Worm (Caenorhabditis elegans) whole organism, L2 larva: ENCODE measurements around the gene R05H5.7.

ENCODE experiments used
- F13H6.1 ChIP-seq: sonication (generic microtip); optimal IDR thresholded peaks from 2 replicates; lab custom pipeline; 2016; ENCODE audit warnings: missing genetic modification characterization, missing compliant biosample characterization
- R02D3.7 ChIP-seq: fragments of 150-350 bp; optimal IDR thresholded peaks from 2 replicates; lab custom pipeline; 2014; ENCODE audit warnings: missing biosample characterization, missing genetic modification characterization
- ZK546.5 ChIP-seq: sonication (generic microtip); optimal IDR thresholded peaks from 2 replicates; lab custom pipeline; 2017; ENCODE audit warnings: missing biosample characterization, missing genetic modification characterization
- alr-1 ChIP-seq: fragments of 150-350 bp; optimal IDR thresholded peaks from 2 replicates; lab custom pipeline; 2014; ENCODE audit warnings: missing biosample characterization, missing genetic modification characterization
- aly-2 ChIP-seq: fragments of 150-350 bp; optimal IDR thresholded peaks from 2 replicates; lab custom pipeline; 2014; ENCODE audit warnings: missing biosample characterization, missing genetic modification characterization
- ama-1 ChIP-seq: fragments of 150-350 bp; optimal IDR thresholded peaks from 2 replicates; lab custom pipeline; 2018; ENCODE audit warnings: inconsistent platforms
- blmp-1 ChIP-seq: sonication (generic microtip); optimal IDR thresholded peaks from 2 replicates; lab custom pipeline; 2017; ENCODE audit warnings: missing genetic modification characterization, mild to moderate bottlenecking, missing compliant biosample characterization, antibody characterized with exemption, moderate library complexity; ENCODE audit not compliant: insufficient read depth
- ceh-16 ChIP-seq: fragments of 150-350 bp; optimal IDR thresholded peaks from 2 replicates; lab custom pipeline; 2014; ENCODE audit warnings: missing biosample characterization, missing genetic modification characterization
- ceh-82 ChIP-seq: fragments of 150-350 bp; optimal IDR thresholded peaks from 2 replicates; lab custom pipeline; 2014; ENCODE audit warnings: missing biosample characterization, missing genetic modification characterization
- crh-2 ChIP-seq: sonication (generic microtip); optimal IDR thresholded peaks from 2 replicates; lab custom pipeline; 2017; ENCODE audit warnings: missing biosample characterization, missing genetic modification characterization
- egl-27 ChIP-seq: sonication (generic microtip); optimal IDR thresholded peaks from 3 replicates; lab custom pipeline; 2017; ENCODE audit warnings: missing biosample characterization, missing genetic modification reagents, missing genetic modification characterization
- elt-3 ChIP-seq: sonication (generic microtip); optimal IDR thresholded peaks from 2 replicates; lab custom pipeline; 2017; ENCODE audit warnings: missing biosample characterization, missing genetic modification characterization
- fos-1 ChIP-seq: fragments of 150-350 bp; optimal IDR thresholded peaks from 2 replicates; lab custom pipeline; 2014; ENCODE audit warnings: missing biosample characterization, missing genetic modification characterization
- gmeb-1 ChIP-seq: fragments of 150-350 bp; optimal IDR thresholded peaks from 2 replicates; lab custom pipeline; 2014; ENCODE audit warnings: missing biosample characterization, missing genetic modification characterization
- lin-13 ChIP-seq: fragments of 150-350 bp; optimal IDR thresholded peaks from 2 replicates; lab custom pipeline; 2014; ENCODE audit warnings: missing biosample characterization, missing genetic modification reagents, missing genetic modification characterization
- lin-39 ChIP-seq: fragments of 150-350 bp; optimal IDR thresholded peaks from 2 replicates; lab custom pipeline; 2014; ENCODE audit warnings: missing biosample characterization, missing genetic modification reagents, missing genetic modification characterization
- lsy-2 ChIP-seq, 2 experiments: fragments of 150-350 bp in 1 of 2; sonication (generic microtip) in 1 of 2; optimal IDR thresholded peaks; 2 replicates each; lab custom pipeline; 2014 to 2017; ENCODE audit warnings: missing biosample characterization in 2 of 2, missing genetic modification characterization in 2 of 2
- mdl-1 ChIP-seq, 2 experiments: fragments of 150-350 bp in 1 of 2; sonication (generic microtip) in 1 of 2; optimal IDR thresholded peaks; 2 replicates each; lab custom pipeline; 2017; ENCODE audit warnings: missing biosample characterization in 2 of 2, missing genetic modification characterization in 2 of 2
- nhr-10 ChIP-seq: sonication (generic microtip); optimal IDR thresholded peaks from 2 replicates; lab custom pipeline; 2017; ENCODE audit warnings: missing biosample characterization, missing genetic modification characterization
- nhr-12 ChIP-seq: fragments of 150-350 bp; optimal IDR thresholded peaks from 2 replicates; lab custom pipeline; 2014; ENCODE audit warnings: missing biosample characterization, missing genetic modification characterization
- nhr-129 ChIP-seq: fragments of 150-350 bp; optimal IDR thresholded peaks from 2 replicates; lab custom pipeline; 2014; ENCODE audit warnings: missing biosample characterization, missing genetic modification characterization
- nhr-21 ChIP-seq: fragments of 150-350 bp; optimal IDR thresholded peaks from 2 replicates; lab custom pipeline; 2014; ENCODE audit warnings: missing biosample characterization, missing genetic modification characterization
- nhr-23 ChIP-seq: fragments of 150-350 bp; optimal IDR thresholded peaks from 2 replicates; lab custom pipeline; 2014; ENCODE audit warnings: missing biosample characterization, missing genetic modification reagents, missing genetic modification characterization
- nhr-237 ChIP-seq: fragments of 150-350 bp; optimal IDR thresholded peaks from 2 replicates; lab custom pipeline; 2014; ENCODE audit warnings: missing biosample characterization, missing genetic modification characterization
- nhr-25 ChIP-seq: fragments of 150-350 bp; sonication (generic microtip); optimal IDR thresholded peaks from 3 replicates; lab custom pipeline; 2014; ENCODE audit warnings: missing biosample characterization, missing genetic modification characterization
- nhr-6 ChIP-seq: fragments of 150-350 bp; optimal IDR thresholded peaks from 2 replicates; lab custom pipeline; 2014; ENCODE audit warnings: missing biosample characterization, missing genetic modification characterization
- peb-1 ChIP-seq: fragments of 150-350 bp; optimal IDR thresholded peaks from 2 replicates; lab custom pipeline; 2014; ENCODE audit warnings: missing biosample characterization, missing genetic modification characterization
- skn-1 ChIP-seq: sonication (generic microtip); optimal IDR thresholded peaks from 2 replicates; lab custom pipeline; 2017; ENCODE audit warnings: missing biosample characterization, missing genetic modification characterization
- sma-3 ChIP-seq: sonication (generic microtip); optimal IDR thresholded peaks from 2 replicates; lab custom pipeline; 2016; ENCODE audit warnings: missing genetic modification reagents, missing genetic modification characterization, missing compliant biosample characterization
- sma-9 ChIP-seq, 2 experiments: fragments of 150-350 bp in 1 of 2; sonication (generic microtip) in 1 of 2; optimal IDR thresholded peaks; 2 replicates each; lab custom pipeline; 2014 to 2016; ENCODE audit warnings: missing genetic modification characterization in 2 of 2, mild to moderate bottlenecking in 1 of 2, missing biosample characterization in 1 of 2, missing compliant biosample characterization in 1 of 2, missing genetic modification reagents in 1 of 2, moderate library complexity in 1 of 2
- unc-39 ChIP-seq: fragments of 150-350 bp; optimal IDR thresholded peaks from 2 replicates; lab custom pipeline; 2014; ENCODE audit warnings: missing biosample characterization, missing genetic modification characterization
- unc-55 ChIP-seq: fragments of 150-350 bp; sonication (generic microtip); optimal IDR thresholded peaks from 3 replicates; lab custom pipeline; 2014; ENCODE audit warnings: missing biosample characterization, missing genetic modification reagents, missing genetic modification characterization
- unc-62 ChIP-seq: fragments of 150-350 bp; optimal IDR thresholded peaks from 2 replicates; lab custom pipeline; 2014; ENCODE audit warnings: missing biosample characterization, missing genetic modification reagents, missing genetic modification characterization
- ztf-1 ChIP-seq: fragments of 200-800 bp; sonication (Bioruptor generic); conservative IDR thresholded peaks from 2 replicates; pipeline ENCODE4 v1.3.6; 2022; ENCODE audit warnings: missing genetic modification characterization, missing compliant biosample characterization
- ztf-11 ChIP-seq: sonication (generic microtip); optimal IDR thresholded peaks from 2 replicates; lab custom pipeline; 2017; ENCODE audit warnings: missing biosample characterization, missing genetic modification characterization
- ztf-4 ChIP-seq: fragments of 150-350 bp; optimal IDR thresholded peaks from 2 replicates; lab custom pipeline; 2014; ENCODE audit warnings: missing biosample characterization, missing genetic modification characterization

Gene R05H5.7

DNA sequence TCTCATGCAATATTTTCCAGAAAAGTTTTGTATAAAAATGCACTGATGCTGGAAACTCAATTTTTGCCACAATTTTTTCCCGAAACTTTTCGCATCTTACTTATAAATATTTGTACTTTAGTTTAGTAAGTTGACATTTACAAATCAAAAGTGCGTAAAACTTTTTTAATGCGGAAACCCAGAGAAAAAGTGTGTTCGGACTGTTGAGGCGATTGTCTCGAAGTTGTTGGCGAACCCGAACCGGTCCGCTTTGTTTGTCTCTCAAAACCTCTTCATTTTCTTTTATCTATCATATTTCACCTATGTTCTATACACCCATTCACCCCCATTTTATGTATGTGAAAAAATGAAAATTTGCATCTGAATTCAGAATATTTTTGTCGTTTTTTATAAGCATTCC lies 28.3 kb downstream of the R05H5.7 start:
- TF ChIP-seq ztf-4 (tag; lab: Kevin White, UChicago) = no peak
- TF ChIP-seq sma-9 (GFP tag; optimal IDR thresholded peaks at IDR 0.05; lab: Kevin White, UChicago) = peak; percentile 29
- no peak for TF ChIP-seq sma-9 (tag; optimal IDR thresholded peaks at IDR 0.05; lab: Kevin White, UChicago)
- no peak for TF ChIP-seq peb-1 (tag; lab: Kevin White, UChicago)
- TF ChIP-seq unc-55 = no peak
- no peak for TF ChIP-seq nhr-12 (tag; lab: Kevin White, UChicago)
- TF ChIP-seq nhr-6 (tag; lab: Kevin White, UChicago) = no peak
- no peak for TF ChIP-seq nhr-10 (tag; lab: Kevin White, UChicago)
- TF ChIP-seq unc-62 = no peak
- TF ChIP-seq F13H6.1 (tag; lab: Kevin White, UChicago) = peak; percentile 26
- TF ChIP-seq aly-2 = no peak
- TF ChIP-seq ztf-11 (tag; lab: Kevin White, UChicago) = no peak
- TF ChIP-seq nhr-25 (tag; lab: Kevin White, UChicago) = peak; percentile 48
- no peak for TF ChIP-seq nhr-23
- no peak for TF ChIP-seq ama-1 (lab: Kevin White, UChicago)
- TF ChIP-seq blmp-1 (tag; lab: Kevin White, UChicago) = peak; percentile 21

DNA sequence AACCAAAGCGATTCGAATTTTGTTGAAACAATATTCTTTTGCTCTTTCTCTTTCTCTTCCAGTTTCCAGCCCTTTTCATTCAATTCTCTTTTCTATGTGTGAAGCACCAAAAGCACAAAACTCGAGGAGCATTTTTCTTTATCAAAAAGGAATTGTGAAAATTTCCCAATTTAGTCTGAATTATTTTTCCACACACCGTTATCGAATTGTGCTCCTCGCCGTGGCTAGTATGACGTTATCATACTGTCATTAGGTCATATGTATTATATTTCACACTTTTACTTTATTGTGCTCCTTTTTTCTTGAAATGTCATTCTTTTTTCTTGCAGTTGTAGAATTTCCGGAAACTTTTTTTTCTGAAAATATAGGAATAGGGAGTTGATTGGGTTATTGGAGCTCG lies 29.3 kb downstream of the R05H5.7 start:
- TF ChIP-seq aly-2 (no peak), skn-1 (tag; lab: Kevin White, UChicago) (peak; percentile 65), sma-9 (GFP tag; optimal IDR thresholded peaks at IDR 0.05; lab: Kevin White, UChicago) (peak; percentile 45), sma-9 (tag; optimal IDR thresholded peaks at IDR 0.05; lab: Kevin White, UChicago) (no peak), nhr-21 (tag; lab: Kevin White, UChicago) (no peak), crh-2 (tag; lab: Kevin White, UChicago) (peak; percentile 33), gmeb-1 (peak; percentile 11), fos-1 (peak; percentile 94)
- TF ChIP-seq, all 48 proteins: peak for 5

DNA sequence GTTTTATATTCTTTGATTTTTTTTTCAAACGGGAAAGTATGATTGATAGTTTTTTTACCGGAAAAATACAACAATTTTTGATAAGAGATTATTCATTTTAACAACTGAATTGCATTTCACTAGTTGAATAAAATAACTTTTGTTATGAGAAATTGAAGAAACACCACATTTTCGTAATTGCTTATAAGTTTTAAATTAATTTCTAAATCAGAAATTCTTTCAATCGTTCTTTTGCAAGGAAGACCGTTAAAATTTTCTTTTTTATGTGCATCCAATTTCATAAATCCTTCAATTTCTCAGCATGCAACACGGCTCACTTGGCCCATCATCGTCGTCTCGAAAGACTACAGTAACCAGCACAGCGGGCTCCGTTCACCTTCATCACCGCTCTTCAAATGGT lies 30.3 kb downstream of the R05H5.7 start, which contains the start of gene plc-3:
plc-3 (plus strand) TSS at position 301 of the 400 bp plus-strand sequence.
- TF ChIP-seq ceh-82 (no peak), gmeb-1 (no peak), skn-1 (tag; lab: Kevin White, UChicago) (no peak), unc-62 (no peak), mdl-1 (tag; optimal IDR thresholded peaks at IDR 0.05; lab: Kevin White, UChicago) (no peak), nhr-129 (tag; lab: Kevin White, UChicago) (no peak), ZK546.5 (tag; lab: Kevin White, UChicago) (no peak), nhr-237 (no peak), nhr-21 (tag; lab: Kevin White, UChicago) (no peak), egl-27 (no peak), ztf-1 (no peak), elt-3 (tag; lab: Kevin White, UChicago) (no peak), unc-39 (tag; lab: Kevin White, UChicago) (no peak), aly-2 (no peak), unc-55 (no peak), ceh-16 (tag; lab: Kevin White, UChicago) (no peak), lin-39 (no peak), lsy-2 (tag; optimal IDR thresholded peaks at IDR 0.05; lab: Kevin White, UChicago) (no peak), lin-13 (GFP tag; lab: Kevin White, UChicago) (no peak)

DNA sequence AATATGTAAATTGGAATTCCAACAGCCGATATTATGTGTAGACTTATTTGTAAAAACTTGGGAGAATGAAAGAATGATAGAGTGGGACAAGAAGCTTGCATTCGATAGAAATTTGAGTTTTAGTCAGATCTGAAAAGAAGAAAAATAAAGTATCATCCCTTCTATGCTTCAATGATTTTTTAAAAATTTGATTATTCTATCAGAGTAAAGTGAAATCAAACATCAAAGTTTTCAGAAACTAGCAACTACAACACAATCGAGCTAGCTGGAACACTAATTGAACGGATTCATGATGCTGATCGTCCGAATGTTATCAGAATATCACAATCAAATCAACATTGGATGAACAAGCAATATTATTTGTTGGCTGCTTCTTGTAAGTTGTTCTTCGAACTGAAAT lies 34.7 kb downstream of the R05H5.7 start, which contains the start of gene srh-135:
srh-135 (minus strand) TSS at position 101 of the 400 bp plus-strand sequence.
- TF ChIP-seq R02D3.7 (no peak), lsy-2 (tag; optimal IDR thresholded peaks at IDR 0.05; lab: Kevin White, UChicago) (no peak), alr-1 (no peak)
- TF ChIP-seq, all 48 proteins: peak for 0

DNA sequence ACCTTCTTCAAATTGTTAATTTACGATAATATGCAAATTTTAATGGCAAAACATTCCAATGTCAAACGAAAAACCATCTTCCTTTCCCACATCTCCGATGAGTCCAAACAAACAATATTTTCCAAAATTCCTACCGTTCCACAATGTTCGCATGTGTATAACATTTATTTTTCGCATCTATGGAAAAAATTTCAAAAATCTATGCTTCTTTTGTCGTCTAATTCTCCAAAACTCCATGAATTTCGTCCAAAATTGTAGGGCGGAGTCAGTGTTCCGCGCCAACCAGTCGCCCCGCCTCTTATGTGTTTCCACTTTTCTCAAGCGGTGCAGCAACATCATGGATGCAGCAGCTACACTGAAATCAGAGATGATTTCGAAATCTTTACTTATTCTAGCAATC lies 38.7 kb downstream of the R05H5.7 start, which contains the start of gene T01E8.8:
T01E8.8 (plus strand) TSS at position 301 of the 400 bp plus-strand sequence.
- TF ChIP-seq crh-2 (tag; lab: Kevin White, UChicago) = no peak
- no peak for TF ChIP-seq ztf-11 (tag; lab: Kevin White, UChicago)
- no peak for TF ChIP-seq alr-1
- no peak for TF ChIP-seq ama-1 (lab: Kevin White, UChicago)
- TF ChIP-seq sma-3 (GFP tag; lab: Kevin White, UChicago) = no peak
